Worm (Caenorhabditis elegans) whole organism, midembryonic: ENCODE data around the gene F58H1.6.

ENCODE experiments used
- flt-1 ChIP-seq: fragments of 200-800 bp; sonication (Bioruptor generic); IDR thresholded peaks from 2 replicates; pipeline ENCODE4 v1.3.6; 2022; ENCODE audit warnings: missing genetic modification characterization, missing compliant biosample characterization
- tab-1 ChIP-seq: fragments of 200-800 bp; sonication (Bioruptor generic); IDR thresholded peaks from 2 replicates; pipeline ENCODE4 v1.3.6; 2022; ENCODE audit warnings: missing genetic modification characterization, missing compliant biosample characterization

- TF ChIP-seq flt-1 (GFP tag; lab: Robert Waterston, UW) (no peak), tab-1 (GFP tag; lab: Robert Waterston, UW) (no peak)
Observed at ce11 chrV:11919639-11920038, 22.8 kb upstream of the F58H1.6 start.
